Worm (Caenorhabditis elegans) whole organism, L4 larva: ENCODE measurements around the gene C53B7.6.

Source experiments
- F10B5.3 ChIP-seq: sonication (generic microtip); optimal IDR thresholded peaks from 2 replicates; lab custom pipeline; 2016; ENCODE audit warnings: mild to moderate bottlenecking, missing genetic modification characterization, missing compliant biosample characterization
- F37D6.2 ChIP-seq: sonication (generic microtip); optimal IDR thresholded peaks from 2 replicates; lab custom pipeline; 2016; ENCODE audit warnings: mild to moderate bottlenecking, missing genetic modification characterization, missing compliant biosample characterization
- F49E8.2 ChIP-seq: sonication (generic microtip); optimal IDR thresholded peaks from 2 replicates; lab custom pipeline; 2016; ENCODE audit warnings: missing compliant biosample characterization, mild to moderate bottlenecking, missing genetic modification characterization, borderline replicate concordance
- Y105C5A.15 ChIP-seq: fragments of 200-800 bp; sonication (Bioruptor generic); IDR thresholded peaks from 2 replicates; pipeline ENCODE4 v1.3.6; 2022; ENCODE audit warnings: missing genetic modification characterization, missing compliant biosample characterization
- Y75B8A.6 ChIP-seq: fragments of 200-800 bp; sonication (Bioruptor generic); IDR thresholded peaks from 2 replicates; pipeline ENCODE4 v1.3.6; 2022; ENCODE audit warnings: missing genetic modification reagents, missing genetic modification characterization, missing compliant biosample characterization
- ZK337.2 ChIP-seq: fragments of 200-800 bp; sonication (Bioruptor generic); IDR thresholded peaks from 2 replicates; pipeline ENCODE4 v1.3.6; 2022; ENCODE audit warnings: missing genetic modification reagents, missing genetic modification characterization, missing compliant biosample characterization
- aha-1 ChIP-seq: fragments of 150-350 bp; peaks from one replicate; lab custom pipeline; 2014; ENCODE audit warnings: missing biosample characterization, missing genetic modification characterization
- aly-2 ChIP-seq: sonication (generic microtip); optimal IDR thresholded peaks from 2 replicates; lab custom pipeline; 2018; ENCODE audit warnings: missing biosample characterization, missing genetic modification characterization
- arid-1 ChIP-seq: fragments of 200-800 bp; sonication (Bioruptor generic); conservative IDR thresholded peaks from 2 replicates; pipeline ENCODE4 v1.3.6; 2022; ENCODE audit warnings: missing genetic modification reagents, missing genetic modification characterization, missing compliant biosample characterization
- attf-4 ChIP-seq: sonication (generic microtip); optimal IDR thresholded peaks from 3 replicates; lab custom pipeline; 2017; ENCODE audit warnings: missing biosample characterization, missing genetic modification characterization
- ceh-32 ChIP-seq: sonication (generic microtip); optimal IDR thresholded peaks from 2 replicates; lab custom pipeline; 2016; ENCODE audit warnings: mild to moderate bottlenecking, missing genetic modification characterization, missing compliant biosample characterization; ENCODE audit not compliant: poor library complexity
- ces-1 ChIP-seq: fragments of 150-350 bp; sonication (generic microtip); optimal IDR thresholded peaks from 4 replicates; lab custom pipeline; 2014; ENCODE audit warnings: missing biosample characterization, missing genetic modification reagents, missing genetic modification characterization
- cey-2 ChIP-seq: sonication (generic microtip); optimal IDR thresholded peaks from 3 replicates; lab custom pipeline; 2017; ENCODE audit warnings: missing genetic modification characterization, mild to moderate bottlenecking, missing compliant biosample characterization, antibody characterized with exemption, borderline replicate concordance; ENCODE audit not compliant: insufficient read depth
- ctbp-1 ChIP-seq: fragments of 200-800 bp; sonication (Bioruptor generic); IDR thresholded peaks from 2 replicates; pipeline ENCODE4 v1.3.6; 2022; ENCODE audit warnings: missing genetic modification reagents, missing genetic modification characterization, missing compliant biosample characterization
- daf-12 ChIP-seq: fragments of 150-350 bp; optimal IDR thresholded peaks from 2 replicates; lab custom pipeline; 2014; ENCODE audit warnings: missing biosample characterization, missing genetic modification reagents, missing genetic modification characterization
- daf-8 ChIP-seq: fragments of 200-800 bp; sonication (Bioruptor generic); IDR thresholded peaks from 2 replicates; pipeline ENCODE4 v1.3.6; 2022; ENCODE audit warnings: missing genetic modification characterization, missing compliant biosample characterization
- duxl-1 ChIP-seq: sonication (generic microtip); optimal IDR thresholded peaks from 2 replicates; lab custom pipeline; 2016; ENCODE audit warnings: mild to moderate bottlenecking, missing genetic modification characterization, moderate library complexity, missing compliant biosample characterization; ENCODE audit not compliant: poor library complexity
- fkh-10 ChIP-seq: fragments of 150-350 bp; optimal IDR thresholded peaks from 2 replicates; lab custom pipeline; 2014; ENCODE audit warnings: missing biosample characterization, missing genetic modification reagents, missing genetic modification characterization
- hlh-11 ChIP-seq: fragments of 200-800 bp; sonication (Bioruptor generic); optimal IDR thresholded peaks from 2 replicates; lab custom pipeline; 2018; ENCODE audit warnings: mild to moderate bottlenecking, missing genetic modification characterization, missing compliant biosample characterization
- hlh-30 ChIP-seq: sonication (generic microtip); optimal IDR thresholded peaks from 2 replicates; lab custom pipeline; 2017; ENCODE audit warnings: antibody characterized with exemption, mild to moderate bottlenecking, missing genetic modification characterization, missing compliant biosample characterization; ENCODE audit not compliant: insufficient read depth
- hmg-1.1 ChIP-seq: fragments of 200-800 bp; sonication (Bioruptor generic); IDR thresholded peaks from 2 replicates; pipeline ENCODE4 v1.3.6; 2022; ENCODE audit warnings: missing genetic modification reagents, missing genetic modification characterization, missing compliant biosample characterization
- jun-1 ChIP-seq: fragments of 150-350 bp; optimal IDR thresholded peaks from 2 replicates; lab custom pipeline; 2014; ENCODE audit warnings: missing biosample characterization, missing genetic modification reagents, missing genetic modification characterization
- lim-7 ChIP-seq: fragments of 200-800 bp; sonication (Bioruptor generic); IDR thresholded peaks from 2 replicates; pipeline ENCODE4 v1.3.6; 2022; ENCODE audit warnings: missing genetic modification characterization, missing compliant biosample characterization
- lin-1 ChIP-seq: fragments of 200-800 bp; sonication (Bioruptor generic); IDR thresholded peaks from 2 replicates; pipeline ENCODE4 v1.3.6; 2022; ENCODE audit warnings: missing genetic modification reagents, missing genetic modification characterization, missing compliant biosample characterization
- lin-15B ChIP-seq: fragments of 150-350 bp; sonication (generic microtip); optimal IDR thresholded peaks from 3 replicates; lab custom pipeline; 2014; ENCODE audit warnings: missing biosample characterization, missing genetic modification characterization
- lin-29 ChIP-seq: fragments of 200-800 bp; sonication (Bioruptor generic); IDR thresholded peaks from 2 replicates; pipeline ENCODE4 v1.3.6; 2022; ENCODE audit warnings: missing genetic modification reagents, missing genetic modification characterization, missing compliant biosample characterization
- lin-39 ChIP-seq: fragments of 150-350 bp; optimal IDR thresholded peaks from 2 replicates; lab custom pipeline; 2014; ENCODE audit warnings: missing biosample characterization, missing genetic modification reagents, missing genetic modification characterization
- lsy-2 ChIP-seq, 2 experiments: fragments of 150-350 bp in 1 of 2; sonication (generic microtip) in 1 of 2; optimal IDR thresholded peaks; 2 replicates each; lab custom pipeline; 2014 to 2017; ENCODE audit warnings: missing biosample characterization in 2 of 2, missing genetic modification characterization in 2 of 2
- mdl-1 ChIP-seq, 2 experiments: fragments of 150-350 bp in 1 of 2; sonication (generic microtip) in 1 of 2; optimal IDR thresholded peaks; 2 replicates each; lab custom pipeline; 2014 to 2017; ENCODE audit warnings: missing biosample characterization in 2 of 2, missing genetic modification characterization in 2 of 2
- mes-2 ChIP-seq: sonication (generic microtip); optimal IDR thresholded peaks from 2 replicates; lab custom pipeline; 2016; ENCODE audit warnings: missing genotype, mild to moderate bottlenecking, missing genetic modification characterization, missing compliant biosample characterization; ENCODE audit not compliant: poor library complexity, severe bottlenecking
- nhr-10 ChIP-seq: fragments of 150-350 bp; optimal IDR thresholded peaks from 2 replicates; lab custom pipeline; 2014; ENCODE audit warnings: missing biosample characterization, missing genetic modification characterization
- nhr-102 ChIP-seq: sonication (generic microtip); optimal IDR thresholded peaks from 2 replicates; lab custom pipeline; 2016; ENCODE audit warnings: mild to moderate bottlenecking, missing genetic modification characterization, moderate library complexity, missing compliant biosample characterization
- nhr-28 ChIP-seq: fragments of 150-350 bp; optimal IDR thresholded peaks from 2 replicates; lab custom pipeline; 2014; ENCODE audit warnings: missing biosample characterization, missing genetic modification characterization
- nhr-42 ChIP-seq: fragments of 200-800 bp; sonication (Bioruptor generic); IDR thresholded peaks from 2 replicates; pipeline ENCODE4 v1.3.6; 2022; ENCODE audit warnings: missing genetic modification characterization, missing compliant biosample characterization
- nhr-6 ChIP-seq: fragments of 150-350 bp; optimal IDR thresholded peaks from 2 replicates; lab custom pipeline; 2014; ENCODE audit warnings: missing biosample characterization, missing genetic modification characterization
- nhr-76 ChIP-seq: fragments of 150-350 bp; optimal IDR thresholded peaks from 2 replicates; lab custom pipeline; 2014; ENCODE audit warnings: missing biosample characterization, missing genetic modification characterization
- skn-1 ChIP-seq: fragments of 150-350 bp; optimal IDR thresholded peaks from 2 replicates; lab custom pipeline; 2014; ENCODE audit warnings: missing biosample characterization, missing genetic modification characterization
- snpc-1.2 ChIP-seq: fragments of 200-800 bp; sonication (Bioruptor generic); IDR thresholded peaks from 2 replicates; pipeline ENCODE4 v1.3.6; 2022; ENCODE audit warnings: missing genetic modification reagents, missing genetic modification characterization, missing compliant biosample characterization
- tra-1 ChIP-seq: fragments of 200-800 bp; sonication (Bioruptor generic); IDR thresholded peaks from 2 replicates; pipeline ENCODE4 v1.3.6; 2022; ENCODE audit warnings: missing genetic modification reagents, missing genetic modification characterization, missing compliant biosample characterization
- unc-62 ChIP-seq, 3 experiments: fragments of 150-350 bp in 1 of 3; sonication (generic microtip); optimal IDR thresholded peaks in 2 of 3; peaks in 1 of 3; 1 replicate in 1 of 3; 2 replicates in 2 of 3; lab custom pipeline; 2014 to 2017; ENCODE audit warnings: missing biosample characterization in 3 of 3, missing genetic modification characterization in 3 of 3, missing genetic modification reagents in 3 of 3, missing genotype in 1 of 3
- vab-7 ChIP-seq: fragments of 200-800 bp; sonication (Bioruptor generic); IDR thresholded peaks from 2 replicates; pipeline ENCODE4 v1.3.6; 2022; ENCODE audit warnings: missing genetic modification reagents, missing genetic modification characterization, missing compliant biosample characterization
- zfp-3 ChIP-seq: fragments of 200-800 bp; sonication (Bioruptor generic); conservative IDR thresholded peaks from 2 replicates; pipeline ENCODE4 v1.3.6; 2022; ENCODE audit warnings: missing genetic modification reagents, missing genetic modification characterization, missing compliant biosample characterization
- zip-11 ChIP-seq: fragments of 200-800 bp; sonication (Bioruptor generic); IDR thresholded peaks from 2 replicates; pipeline ENCODE4 v1.3.6; 2022; ENCODE audit warnings: missing genetic modification characterization, missing compliant biosample characterization
- zip-2 ChIP-seq: fragments of 150-350 bp; optimal IDR thresholded peaks from 2 replicates; lab custom pipeline; 2014; ENCODE audit warnings: missing biosample characterization, missing genetic modification characterization

The C53B7.6 gene

ce11 chrX:6840670-6841308, 27.8 kb downstream of the C53B7.6 start, which contains the start of the genes glr-6 and asg-2 (continued):
- no peak for TF ChIP-seq jun-1 (tag; lab: Kevin White, UChicago)
- TF ChIP-seq daf-8 (GFP tag; lab: Robert Waterston, UW), result no peak
- TF ChIP-seq nhr-28, result peak; percentile 88
- no peak for TF ChIP-seq nhr-42
- no peak for TF ChIP-seq ces-1 (GFP tag; lab: Kevin White, UChicago)
- TF ChIP-seq ZK337.2, result no peak
- TF ChIP-seq lsy-2 (tag; optimal IDR thresholded peaks at IDR 0.05; lab: Kevin White, UChicago), result peak in 1 of 2 experiments; percentile 90
- TF ChIP-seq aly-2 (tag; lab: Kevin White, UChicago), result no peak

ce11 chrX:6836065-6836527, 32.5 kb downstream of the C53B7.6 start, which contains the start of gene F41B4.3:
F41B4.3 (minus strand) TSS chrX:6836115.
- TF ChIP-seq mdl-1 (tag; optimal IDR thresholded peaks at IDR 0.05; lab: Kevin White, UChicago) (peak in 1 of 2 experiments; percentile 31), hlh-30 (peak; percentile 69), F10B5.3 (tag; lab: Kevin White, UChicago) (no peak), tra-1 (GFP tag; lab: Robert Waterston, UW) (no peak), skn-1 (tag; lab: Kevin White, UChicago) (no peak), hmg-1.1 (GFP tag; lab: Robert Waterston, UW) (no peak), unc-62 (GFP tag; optimal IDR thresholded peaks at IDR 0.05 in 1 of 2; lab: Kevin White, UChicago) (peak in 1 of 2 experiments; percentile 73), unc-62 (tag; optimal IDR thresholded peaks at IDR 0.05; lab: Kevin White, UChicago) (no peak)

ce11 chrX:6835166-6835565, 33.4 kb downstream of the C53B7.6 start, which contains the start of gene F41B4.2:
F41B4.2 (minus strand) TSS chrX:6835266.
- TF ChIP-seq lsy-2 (tag; optimal IDR thresholded peaks at IDR 0.05; lab: Kevin White, UChicago) (no peak), arid-1 (GFP tag; lab: Robert Waterston, UW) (no peak), nhr-76 (tag; lab: Kevin White, UChicago) (no peak), aha-1 (tag; lab: Kevin White, UChicago) (peak; percentile 57), mes-2 (tag; lab: Kevin White, UChicago) (no peak), Y75B8A.6 (GFP tag; lab: Robert Waterston, UW) (no peak)

ce11 chrX:6825840-6826239, 42.7 kb downstream of the C53B7.6 start, which contains the start of gene F41B4.1:
F41B4.1 (minus strand) TSS chrX:6825862.
- TF ChIP-seq aly-2 (tag; lab: Kevin White, UChicago) (no peak), F37D6.2 (tag; lab: Kevin White, UChicago) (no peak), aha-1 (tag; lab: Kevin White, UChicago) (no peak), hlh-11 (tag; lab: Kevin White, UChicago) (peak; percentile 69), attf-4 (tag; lab: Kevin White, UChicago) (no peak), hlh-30 (peak; percentile 14), vab-7 (GFP tag; lab: Robert Waterston, UW) (no peak), fkh-10 (GFP tag; lab: Kevin White, UChicago) (no peak), daf-12 (tag; lab: Kevin White, UChicago) (no peak), nhr-102 (tag; lab: Kevin White, UChicago) (no peak), zip-11 (no peak), lim-7 (GFP tag; lab: Robert Waterston, UW) (no peak), nhr-10 (tag; lab: Kevin White, UChicago) (no peak), duxl-1 (tag; lab: Kevin White, UChicago) (no peak), F49E8.2 (tag; lab: Kevin White, UChicago) (no peak), lin-1 (no peak), ctbp-1 (no peak), lin-29 (GFP tag; lab: Robert Waterston, UW) (no peak), lin-39 (tag; lab: Kevin White, UChicago) (no peak), nhr-6 (tag; lab: Kevin White, UChicago) (no peak), zfp-3 (GFP tag; lab: Robert Waterston, UW) (no peak), nhr-28 (no peak), lin-15B (no peak), ceh-32 (tag; lab: Kevin White, UChicago) (no peak), cey-2 (tag; lab: Kevin White, UChicago) (no peak), snpc-1.2 (GFP tag; lab: Robert Waterston, UW) (no peak), hmg-1.1 (GFP tag; lab: Robert Waterston, UW) (no peak), zip-2 (no peak), Y105C5A.15 (GFP tag; lab: Robert Waterston, UW) (no peak)
